Worm (Caenorhabditis elegans): ENCODE data around the gene irld-22.

ce11 chrV:3894661-3895060 is 5.3 kb downstream of the irld-22 start, which contains the start of gene sre-9:
- TF ChIP-seq blmp-1 (tag; optimal IDR thresholded peaks at IDR 0.05) (no peak), lsy-2 (tag; optimal IDR thresholded peaks at IDR 0.05) (no peak), nhr-237 (tag; optimal IDR thresholded peaks at IDR 0.05) (no peak), nhr-76 (tag; optimal IDR thresholded peaks at IDR 0.05) (no peak), unc-62 (GFP tag; optimal IDR thresholded peaks at IDR 0.05) (no peak), elt-3 (tag; optimal IDR thresholded peaks at IDR 0.05) (no peak), lin-32 (GFP tag; optimal IDR thresholded peaks at IDR 0.05) (no peak), pha-4 (tag; optimal IDR thresholded peaks at IDR 0.05) (no peak)
